Worm (Caenorhabditis elegans) whole organism, L2 larva: Measurements from ENCODE around the gene F39G3.4.

Experiments
- C34F6.9 ChIP-seq: fragments of 150-350 bp; optimal IDR thresholded peaks from 2 replicates; lab custom pipeline; 2014; ENCODE audit warnings: missing biosample characterization, missing genetic modification characterization
- F13H6.1 ChIP-seq: sonication (generic microtip); optimal IDR thresholded peaks from 2 replicates; lab custom pipeline; 2016; ENCODE audit warnings: missing genetic modification characterization, missing compliant biosample characterization
- R02D3.7 ChIP-seq: fragments of 150-350 bp; optimal IDR thresholded peaks from 2 replicates; lab custom pipeline; 2014; ENCODE audit warnings: missing biosample characterization, missing genetic modification characterization
- ZK546.5 ChIP-seq: sonication (generic microtip); optimal IDR thresholded peaks from 2 replicates; lab custom pipeline; 2017; ENCODE audit warnings: missing biosample characterization, missing genetic modification characterization
- aly-2 ChIP-seq: fragments of 150-350 bp; optimal IDR thresholded peaks from 2 replicates; lab custom pipeline; 2014; ENCODE audit warnings: missing biosample characterization, missing genetic modification characterization
- ama-1 ChIP-seq: fragments of 150-350 bp; optimal IDR thresholded peaks from 2 replicates; lab custom pipeline; 2018; ENCODE audit warnings: inconsistent platforms
- blmp-1 ChIP-seq: sonication (generic microtip); optimal IDR thresholded peaks from 2 replicates; lab custom pipeline; 2017; ENCODE audit warnings: missing genetic modification characterization, mild to moderate bottlenecking, missing compliant biosample characterization, antibody characterized with exemption, moderate library complexity; ENCODE audit not compliant: insufficient read depth
- ceh-82 ChIP-seq: fragments of 150-350 bp; optimal IDR thresholded peaks from 2 replicates; lab custom pipeline; 2014; ENCODE audit warnings: missing biosample characterization, missing genetic modification characterization
- dmd-4 ChIP-seq: sonication (generic microtip); optimal IDR thresholded peaks from 2 replicates; lab custom pipeline; 2017; ENCODE audit warnings: missing biosample characterization, missing genetic modification characterization
- egl-27 ChIP-seq: sonication (generic microtip); optimal IDR thresholded peaks from 3 replicates; lab custom pipeline; 2017; ENCODE audit warnings: missing biosample characterization, missing genetic modification reagents, missing genetic modification characterization
- elt-1 ChIP-seq: fragments of 150-350 bp; optimal IDR thresholded peaks from 2 replicates; lab custom pipeline; 2014; ENCODE audit warnings: missing biosample characterization, missing genetic modification characterization
- elt-3 ChIP-seq: sonication (generic microtip); optimal IDR thresholded peaks from 2 replicates; lab custom pipeline; 2017; ENCODE audit warnings: missing biosample characterization, missing genetic modification characterization
- fos-1 ChIP-seq: fragments of 150-350 bp; optimal IDR thresholded peaks from 2 replicates; lab custom pipeline; 2014; ENCODE audit warnings: missing biosample characterization, missing genetic modification characterization
- gmeb-1 ChIP-seq: fragments of 150-350 bp; optimal IDR thresholded peaks from 2 replicates; lab custom pipeline; 2014; ENCODE audit warnings: missing biosample characterization, missing genetic modification characterization
- lin-11 ChIP-seq: fragments of 150-350 bp; sonication (generic microtip); optimal IDR thresholded peaks from 2 replicates; lab custom pipeline; 2014; ENCODE audit warnings: missing biosample characterization, missing genetic modification characterization, inconsistent platforms, mixed read lengths
- lin-39 ChIP-seq: fragments of 150-350 bp; optimal IDR thresholded peaks from 2 replicates; lab custom pipeline; 2014; ENCODE audit warnings: missing biosample characterization, missing genetic modification reagents, missing genetic modification characterization
- mab-5 ChIP-seq: fragments of 150-350 bp; optimal IDR thresholded peaks from 2 replicates; lab custom pipeline; 2014; ENCODE audit warnings: missing biosample characterization, missing genetic modification characterization
- mbf-1 ChIP-seq: sonication (generic microtip); optimal IDR thresholded peaks from 2 replicates; lab custom pipeline; 2017; ENCODE audit warnings: missing biosample characterization, missing genetic modification characterization
- nhr-10 ChIP-seq: sonication (generic microtip); optimal IDR thresholded peaks from 2 replicates; lab custom pipeline; 2017; ENCODE audit warnings: missing biosample characterization, missing genetic modification characterization
- nhr-11 ChIP-seq: fragments of 150-350 bp; optimal IDR thresholded peaks from 2 replicates; lab custom pipeline; 2014; ENCODE audit warnings: missing biosample characterization, missing genetic modification characterization
- nhr-12 ChIP-seq: fragments of 150-350 bp; optimal IDR thresholded peaks from 2 replicates; lab custom pipeline; 2014; ENCODE audit warnings: missing biosample characterization, missing genetic modification characterization
- nhr-129 ChIP-seq: fragments of 150-350 bp; optimal IDR thresholded peaks from 2 replicates; lab custom pipeline; 2014; ENCODE audit warnings: missing biosample characterization, missing genetic modification characterization
- nhr-23 ChIP-seq: fragments of 150-350 bp; optimal IDR thresholded peaks from 2 replicates; lab custom pipeline; 2014; ENCODE audit warnings: missing biosample characterization, missing genetic modification reagents, missing genetic modification characterization
- nhr-25 ChIP-seq: fragments of 150-350 bp; sonication (generic microtip); optimal IDR thresholded peaks from 3 replicates; lab custom pipeline; 2014; ENCODE audit warnings: missing biosample characterization, missing genetic modification characterization
- nhr-6 ChIP-seq: fragments of 150-350 bp; optimal IDR thresholded peaks from 2 replicates; lab custom pipeline; 2014; ENCODE audit warnings: missing biosample characterization, missing genetic modification characterization
- nhr-77 ChIP-seq: fragments of 150-350 bp; optimal IDR thresholded peaks from 2 replicates; lab custom pipeline; 2014; ENCODE audit warnings: missing biosample characterization, missing genetic modification characterization
- peb-1 ChIP-seq: fragments of 150-350 bp; optimal IDR thresholded peaks from 2 replicates; lab custom pipeline; 2014; ENCODE audit warnings: missing biosample characterization, missing genetic modification characterization
- skn-1 ChIP-seq: sonication (generic microtip); optimal IDR thresholded peaks from 2 replicates; lab custom pipeline; 2017; ENCODE audit warnings: missing biosample characterization, missing genetic modification characterization
- sma-3 ChIP-seq: sonication (generic microtip); optimal IDR thresholded peaks from 2 replicates; lab custom pipeline; 2016; ENCODE audit warnings: missing genetic modification reagents, missing genetic modification characterization, missing compliant biosample characterization
- sma-9 ChIP-seq, 2 experiments: fragments of 150-350 bp in 1 of 2; sonication (generic microtip) in 1 of 2; optimal IDR thresholded peaks; 2 replicates each; lab custom pipeline; 2014 to 2016; ENCODE audit warnings: missing genetic modification characterization in 2 of 2, mild to moderate bottlenecking in 1 of 2, missing biosample characterization in 1 of 2, missing compliant biosample characterization in 1 of 2, missing genetic modification reagents in 1 of 2, moderate library complexity in 1 of 2
- snpc-4 ChIP-seq: fragments of 150-350 bp; optimal IDR thresholded peaks from 2 replicates; lab custom pipeline; 2014; ENCODE audit warnings: missing biosample characterization, missing genetic modification characterization
- unc-39 ChIP-seq: fragments of 150-350 bp; optimal IDR thresholded peaks from 2 replicates; lab custom pipeline; 2014; ENCODE audit warnings: missing biosample characterization, missing genetic modification characterization
- unc-62 ChIP-seq: fragments of 150-350 bp; optimal IDR thresholded peaks from 2 replicates; lab custom pipeline; 2014; ENCODE audit warnings: missing biosample characterization, missing genetic modification reagents, missing genetic modification characterization
- zag-1 ChIP-seq: fragments of 150-350 bp; optimal IDR thresholded peaks from 2 replicates; lab custom pipeline; 2014; ENCODE audit warnings: missing biosample characterization, missing genetic modification characterization
- ztf-1 ChIP-seq: fragments of 200-800 bp; sonication (Bioruptor generic); conservative IDR thresholded peaks from 2 replicates; pipeline ENCODE4 v1.3.6; 2022; ENCODE audit warnings: missing genetic modification characterization, missing compliant biosample characterization
- ztf-4 ChIP-seq: fragments of 150-350 bp; optimal IDR thresholded peaks from 2 replicates; lab custom pipeline; 2014; ENCODE audit warnings: missing biosample characterization, missing genetic modification characterization

Gene F39G3.4

DNA sequence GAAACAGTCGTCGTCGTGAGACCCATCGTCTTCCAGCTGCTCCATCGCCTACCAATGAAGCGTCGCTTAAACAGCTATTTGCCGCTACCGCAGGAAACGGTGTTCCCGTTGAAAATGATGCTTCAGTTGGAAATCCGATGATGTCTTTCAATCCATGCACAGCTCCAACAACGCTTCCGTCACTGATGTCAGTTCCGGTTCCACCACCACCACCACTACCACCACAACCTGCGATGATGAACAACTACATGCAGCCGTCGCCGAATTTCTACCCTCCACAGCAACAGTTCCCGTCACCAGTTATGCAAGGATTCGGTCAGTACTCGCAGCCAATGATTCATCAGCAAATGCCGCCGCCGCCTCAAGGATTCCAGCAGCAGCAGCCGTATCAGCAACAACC lies 9.4 kb downstream of the F39G3.4 start:
- no peak for TF ChIP-seq mbf-1 (tag; lab: Kevin White, UChicago)
- no peak for TF ChIP-seq ztf-1 (GFP tag; lab: Robert Waterston, UW)
- TF ChIP-seq nhr-12 (tag; lab: Kevin White, UChicago): no peak
- no peak for TF ChIP-seq gmeb-1
- TF ChIP-seq nhr-10: no peak
- TF ChIP-seq nhr-11 (tag; lab: Kevin White, UChicago): no peak

DNA sequence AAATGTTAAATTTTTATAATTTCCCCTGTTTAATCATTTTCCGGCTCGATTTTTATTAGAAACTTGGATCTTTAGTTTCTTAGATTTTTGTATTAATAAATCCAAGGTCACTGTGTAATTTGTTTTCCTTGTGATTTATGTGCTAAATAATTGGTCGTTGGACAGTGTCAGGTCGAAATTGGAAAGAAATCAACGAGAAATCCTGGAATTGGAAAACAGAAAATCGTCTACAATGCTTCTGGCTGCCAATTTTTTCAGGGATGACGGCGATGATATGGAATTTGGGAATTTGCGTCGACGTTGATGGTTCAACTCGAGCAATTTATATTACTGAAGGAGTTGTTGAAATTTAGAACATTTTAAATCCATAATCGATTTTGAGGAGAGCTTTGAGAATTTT lies 10.1 kb downstream of the F39G3.4 start:
- TF ChIP-seq C34F6.9 (no peak), snpc-4 (no peak), elt-3 (tag; lab: Kevin White, UChicago) (no peak), aly-2 (no peak), nhr-23 (tag; lab: Kevin White, UChicago) (no peak)

DNA sequence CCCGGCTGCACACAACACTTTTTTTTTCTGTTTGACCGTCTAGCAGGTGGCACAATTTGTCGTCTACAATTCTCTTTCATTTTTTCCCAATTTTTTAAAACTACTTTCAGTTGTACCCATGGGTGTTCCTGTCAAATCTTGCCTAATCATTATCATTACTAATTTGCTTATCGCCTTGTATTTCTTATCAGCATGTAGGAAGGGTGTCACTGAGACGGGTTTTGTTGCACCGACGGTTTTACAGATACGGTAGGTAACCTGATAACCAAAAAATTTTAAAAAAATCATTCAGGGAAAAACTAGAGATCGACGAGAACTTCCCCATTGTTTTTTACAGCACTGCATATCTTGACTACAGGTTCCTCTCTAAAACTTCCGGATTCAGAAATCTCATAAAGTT lies 13.2 kb downstream of the F39G3.4 start, which contains the start of gene F39G3.2:
F39G3.2 (plus strand) TSS at position 105 of the 400 bp plus-strand sequence.
- TF ChIP-seq fos-1 (tag; lab: Kevin White, UChicago) (peak; percentile 96), sma-3 (GFP tag; lab: Kevin White, UChicago) (no peak)
- TF ChIP-seq, all 48 proteins: peak for 1

DNA sequence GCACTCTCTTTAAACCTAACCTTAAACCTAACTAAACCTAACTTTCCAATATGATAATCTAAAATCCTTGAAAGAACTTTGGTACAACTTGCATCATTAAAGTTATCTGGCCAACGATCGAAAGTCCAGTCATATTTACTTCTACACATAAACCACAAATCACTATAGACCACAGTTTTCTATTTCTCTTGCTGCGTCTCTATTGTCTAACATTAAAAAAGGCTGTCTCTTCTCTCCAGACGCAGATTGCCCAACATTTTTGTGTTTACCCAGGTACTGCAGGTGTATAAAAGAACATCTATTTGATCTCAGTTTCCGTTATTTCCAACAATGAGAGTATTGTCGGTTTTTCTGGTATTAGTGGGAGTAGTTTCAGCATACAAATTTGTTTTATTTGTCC lies 17.6 kb downstream of the F39G3.4 start, which contains the start of gene ugt-61:
ugt-61 (plus strand) TSS at position 233 of the 400 bp plus-strand sequence.
- TF ChIP-seq ZK546.5 (no peak), gmeb-1 (peak; percentile 7), egl-27 (no peak), ztf-4 (no peak), nhr-6 (tag; lab: Kevin White, UChicago) (no peak), ceh-82 (tag; lab: Kevin White, UChicago) (no peak), blmp-1 (tag; lab: Kevin White, UChicago) (no peak), R02D3.7 (no peak), ama-1 (no peak), F13H6.1 (tag; lab: Kevin White, UChicago) (no peak), peb-1 (tag; lab: Kevin White, UChicago) (no peak), fos-1 (tag; lab: Kevin White, UChicago) (peak; percentile 47), elt-1 (no peak), nhr-129 (tag; lab: Kevin White, UChicago) (peak; percentile 65), sma-9 (GFP tag; optimal IDR thresholded peaks at IDR 0.05; lab: Kevin White, UChicago) (peak; percentile 45), sma-9 (tag; optimal IDR thresholded peaks at IDR 0.05; lab: Kevin White, UChicago) (no peak), dmd-4 (tag; lab: Kevin White, UChicago) (no peak), nhr-25 (no peak), aly-2 (no peak), lin-39 (tag; lab: Kevin White, UChicago) (no peak), unc-39 (tag; lab: Kevin White, UChicago) (no peak), lin-11 (no peak)

DNA sequence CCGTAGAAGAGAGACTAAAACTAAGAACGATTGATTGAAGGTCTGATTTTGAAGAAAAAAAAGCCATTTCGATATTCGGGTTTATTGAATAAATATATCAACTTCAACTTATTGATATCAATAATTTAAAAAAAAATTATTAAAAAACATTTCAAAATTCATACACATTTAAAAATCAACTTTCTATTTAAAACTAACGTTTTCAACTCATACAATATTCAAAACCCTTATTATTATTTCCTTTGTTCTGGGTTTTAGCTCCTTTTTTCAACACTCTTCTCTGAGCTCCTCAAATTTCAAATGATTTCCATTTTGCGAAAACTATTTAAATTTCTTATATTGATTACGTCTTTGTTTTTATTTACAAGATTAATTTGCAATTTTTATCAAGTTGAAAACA lies 20.7 kb downstream of the F39G3.4 start, which contains the start of gene C18G1.7:
C18G1.7 (plus strand) TSS at position 301 of the 400 bp plus-strand sequence.
- TF ChIP-seq R02D3.7: no peak
- TF ChIP-seq nhr-77 (tag; lab: Kevin White, UChicago): no peak
- TF ChIP-seq mbf-1 (tag; lab: Kevin White, UChicago): no peak
- TF ChIP-seq skn-1 (tag; lab: Kevin White, UChicago): no peak

DNA sequence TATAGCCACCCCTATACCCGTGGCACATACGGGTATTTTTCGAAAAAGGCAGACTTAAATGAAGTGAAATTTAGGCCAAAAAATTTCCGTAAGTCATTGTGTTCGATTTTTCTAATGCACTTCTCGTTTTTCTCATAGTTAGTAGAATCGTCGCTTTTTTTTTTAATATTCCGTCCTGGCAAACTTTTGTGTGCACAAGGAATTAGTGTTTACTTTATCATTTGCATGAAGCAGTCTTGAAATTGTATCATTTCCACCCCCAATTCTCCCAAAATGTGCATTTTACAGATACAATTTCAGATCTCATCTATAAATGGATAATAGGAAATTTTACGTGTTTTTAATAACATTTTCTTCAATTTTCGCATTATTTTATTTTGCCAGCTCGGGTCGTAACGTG lies 25.7 kb downstream of the F39G3.4 start, which contains the start of gene C18G1.6:
C18G1.6 (plus strand) TSS at position 301 of the 400 bp plus-strand sequence.
- no peak for TF ChIP-seq dmd-4 (tag; lab: Kevin White, UChicago)
- TF ChIP-seq F13H6.1 (tag; lab: Kevin White, UChicago): no peak
- no peak for TF ChIP-seq zag-1 (tag; lab: Kevin White, UChicago)
- no peak for TF ChIP-seq nhr-23 (tag; lab: Kevin White, UChicago)
- TF ChIP-seq nhr-77 (tag; lab: Kevin White, UChicago): no peak
- no peak for TF ChIP-seq nhr-12 (tag; lab: Kevin White, UChicago)
- no peak for TF ChIP-seq unc-62
- TF ChIP-seq sma-9 (GFP tag; optimal IDR thresholded peaks at IDR 0.05; lab: Kevin White, UChicago): no peak
- TF ChIP-seq sma-9 (tag; optimal IDR thresholded peaks at IDR 0.05; lab: Kevin White, UChicago): no peak
- TF ChIP-seq mab-5 (tag; lab: Kevin White, UChicago): no peak
